Worm (Caenorhabditis elegans) whole organism, midembryonic: ENCODE results near the gene F56A8.9.

Source experiments
- T22C8.4 ChIP-seq: fragments of 200-800 bp; sonication (Bioruptor generic); IDR thresholded peaks from 2 replicates; pipeline ENCODE4 v1.3.6; 2022; ENCODE audit warnings: missing genetic modification characterization, missing compliant biosample characterization
- cog-1 ChIP-seq: sonication (generic microtip); optimal IDR thresholded peaks from 2 replicates; lab custom pipeline; 2016; ENCODE audit warnings: missing genetic modification characterization, missing compliant biosample characterization
- flt-1 ChIP-seq: fragments of 200-800 bp; sonication (Bioruptor generic); IDR thresholded peaks from 2 replicates; pipeline ENCODE4 v1.3.6; 2022; ENCODE audit warnings: missing genetic modification characterization, missing compliant biosample characterization
- klf-2 ChIP-seq: fragments of 200-800 bp; sonication (Bioruptor generic); conservative IDR thresholded peaks from 2 replicates; pipeline ENCODE4 v1.3.6; 2022; ENCODE audit warnings: missing genetic modification reagents, missing genetic modification characterization, missing compliant biosample characterization
- med-1 ChIP-seq: sonication (generic microtip); optimal IDR thresholded peaks from 2 replicates; lab custom pipeline; 2017; ENCODE audit warnings: missing genetic modification characterization, mild to moderate bottlenecking, missing compliant biosample characterization, antibody characterized with exemption, missing genetic modification reagents; ENCODE audit not compliant: insufficient read depth
- ref-1 ChIP-seq: fragments of 200-800 bp; sonication (Bioruptor generic); conservative IDR thresholded peaks from 2 replicates; pipeline ENCODE4 v1.3.6; 2022; ENCODE audit warnings: missing genetic modification reagents, missing genetic modification characterization, missing compliant biosample characterization
- tab-1 ChIP-seq: fragments of 200-800 bp; sonication (Bioruptor generic); IDR thresholded peaks from 2 replicates; pipeline ENCODE4 v1.3.6; 2022; ENCODE audit warnings: missing genetic modification characterization, missing compliant biosample characterization
- ztf-23 ChIP-seq: fragments of 200-800 bp; sonication (Bioruptor generic); IDR thresholded peaks from 2 replicates; pipeline ENCODE4 v1.3.6; 2022; ENCODE audit warnings: missing genetic modification reagents, missing genetic modification characterization, missing compliant biosample characterization
- ztf-29 ChIP-seq: fragments of 200-800 bp; sonication (Bioruptor generic); IDR thresholded peaks from 2 replicates; pipeline ENCODE4 v1.3.6; 2022; ENCODE audit warnings: missing genetic modification reagents, missing genetic modification characterization, missing compliant biosample characterization

Gene F56A8.9

DNA sequence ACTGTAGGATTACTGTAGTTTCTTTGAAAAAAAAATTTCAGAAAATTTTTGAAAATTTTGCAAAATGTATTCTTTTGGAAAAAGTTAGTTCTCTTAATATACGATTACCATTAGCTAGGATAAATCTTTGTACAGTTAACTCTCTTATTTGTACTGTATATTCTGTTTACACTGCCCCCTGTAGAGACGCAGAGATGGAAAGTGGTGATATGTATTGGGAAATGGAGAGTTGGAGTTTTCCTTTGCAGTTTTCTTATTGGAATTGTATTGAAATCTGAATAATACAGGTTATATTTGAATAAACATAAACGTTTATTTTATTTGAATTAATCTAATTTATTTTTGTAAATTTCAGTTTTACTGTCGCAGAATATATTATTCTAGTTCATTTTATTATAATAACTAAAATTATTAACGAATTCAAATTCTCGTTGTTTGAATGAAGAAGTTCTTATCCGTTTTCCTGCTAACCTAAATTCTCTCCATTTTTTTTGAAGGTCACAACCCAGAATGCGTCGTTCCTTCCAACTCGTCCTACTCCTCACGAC lies at the start of gene F56A8.9:
TSS of gene F56A8.9 (plus strand) at position 498 of the 548 bp plus-strand sequence.
- TF ChIP-seq T22C8.4 (GFP tag; lab: Robert Waterston, UW) (no peak), ref-1 (no peak), flt-1 (GFP tag; lab: Robert Waterston, UW) (no peak), med-1 (GFP tag; lab: Kevin White, UChicago) (no peak), ztf-23 (no peak), tab-1 (no peak), ztf-29 (GFP tag; lab: Robert Waterston, UW) (no peak), klf-2 (GFP tag; lab: Robert Waterston, UW) (no peak), cog-1 (tag; lab: Kevin White, UChicago) (no peak)

DNA sequence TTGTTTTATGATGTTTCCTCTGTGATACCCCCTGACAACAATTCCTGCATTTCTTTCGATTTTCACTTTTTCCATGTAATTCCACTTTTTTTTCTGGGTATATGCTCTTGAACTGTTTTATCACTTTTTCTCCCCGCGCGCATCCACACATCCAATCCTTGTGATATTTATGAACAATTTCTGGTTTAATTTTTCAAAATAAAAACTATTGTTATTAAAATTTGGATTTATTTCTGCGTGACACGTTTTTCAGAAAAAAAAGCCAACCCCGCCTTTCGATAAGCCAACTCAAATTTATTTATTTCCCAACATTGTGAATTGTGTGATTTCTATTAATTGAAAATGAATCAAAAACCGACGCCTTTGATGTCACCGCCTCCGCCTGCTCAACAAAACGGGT lies 49.8 kb upstream of the F56A8.9 start, which contains the start of gene Y39E4B.11:
TSS of gene Y39E4B.11 (plus strand) at position 301 of the 400 bp plus-strand sequence.
- no peak for TF ChIP-seq med-1 (GFP tag; lab: Kevin White, UChicago)
- TF ChIP-seq flt-1 (GFP tag; lab: Robert Waterston, UW): no peak
- no peak for TF ChIP-seq ztf-23
- no peak for TF ChIP-seq klf-2 (GFP tag; lab: Robert Waterston, UW)
- no peak for TF ChIP-seq cog-1 (tag; lab: Kevin White, UChicago)
- no peak for TF ChIP-seq ref-1
- TF ChIP-seq tab-1: no peak
- no peak for TF ChIP-seq ztf-29 (GFP tag; lab: Robert Waterston, UW)
- no peak for TF ChIP-seq T22C8.4 (GFP tag; lab: Robert Waterston, UW)

ce11 chrIII:13208978-13209377 lies 45.5 kb upstream of the F56A8.9 start:
- TF ChIP-seq ztf-29 (GFP tag; lab: Robert Waterston, UW) (no peak), tab-1 (no peak), ztf-23 (no peak), ref-1 (no peak), T22C8.4 (GFP tag; lab: Robert Waterston, UW) (no peak), med-1 (GFP tag; lab: Kevin White, UChicago) (no peak), klf-2 (GFP tag; lab: Robert Waterston, UW) (no peak), flt-1 (GFP tag; lab: Robert Waterston, UW) (no peak), cog-1 (tag; lab: Kevin White, UChicago) (no peak)

DNA sequence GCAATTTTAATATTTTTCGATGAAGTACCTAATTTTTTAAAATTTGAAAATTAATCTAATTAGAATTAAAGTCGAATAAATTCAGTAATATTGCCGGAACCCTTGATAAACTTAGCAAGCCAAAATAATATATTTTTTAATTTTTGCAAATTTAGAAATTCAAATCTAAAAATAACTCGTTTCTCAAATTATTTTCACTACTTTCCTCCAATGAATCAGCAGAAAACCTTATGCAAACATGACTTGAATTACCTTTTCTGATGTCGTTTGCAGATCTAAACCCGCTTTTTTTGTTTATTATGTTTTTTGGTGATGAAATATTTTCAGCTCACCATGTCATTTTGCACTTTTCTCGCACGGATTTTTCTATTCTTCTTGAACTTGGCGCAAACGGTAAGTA lies 42.1 kb upstream of the F56A8.9 start, which contains the start of gene tsp-3:
TSS of gene tsp-3 (plus strand) at position 301 of the 400 bp plus-strand sequence.
- no peak for TF ChIP-seq tab-1
- TF ChIP-seq ref-1: no peak
- no peak for TF ChIP-seq med-1 (GFP tag; lab: Kevin White, UChicago)
- TF ChIP-seq cog-1 (tag; lab: Kevin White, UChicago): no peak
- no peak for TF ChIP-seq klf-2 (GFP tag; lab: Robert Waterston, UW)
- no peak for TF ChIP-seq T22C8.4 (GFP tag; lab: Robert Waterston, UW)
- no peak for TF ChIP-seq flt-1 (GFP tag; lab: Robert Waterston, UW)
- no peak for TF ChIP-seq ztf-29 (GFP tag; lab: Robert Waterston, UW)
- TF ChIP-seq ztf-23: no peak

ce11 chrIII:13213111-13213510 lies 41.4 kb upstream of the F56A8.9 start:
- TF ChIP-seq flt-1 (GFP tag; lab: Robert Waterston, UW) (no peak), ztf-29 (GFP tag; lab: Robert Waterston, UW) (no peak), cog-1 (tag; lab: Kevin White, UChicago) (no peak), ztf-23 (no peak), ref-1 (no peak), tab-1 (no peak), med-1 (GFP tag; lab: Kevin White, UChicago) (no peak), klf-2 (GFP tag; lab: Robert Waterston, UW) (no peak), T22C8.4 (GFP tag; lab: Robert Waterston, UW) (no peak)

DNA sequence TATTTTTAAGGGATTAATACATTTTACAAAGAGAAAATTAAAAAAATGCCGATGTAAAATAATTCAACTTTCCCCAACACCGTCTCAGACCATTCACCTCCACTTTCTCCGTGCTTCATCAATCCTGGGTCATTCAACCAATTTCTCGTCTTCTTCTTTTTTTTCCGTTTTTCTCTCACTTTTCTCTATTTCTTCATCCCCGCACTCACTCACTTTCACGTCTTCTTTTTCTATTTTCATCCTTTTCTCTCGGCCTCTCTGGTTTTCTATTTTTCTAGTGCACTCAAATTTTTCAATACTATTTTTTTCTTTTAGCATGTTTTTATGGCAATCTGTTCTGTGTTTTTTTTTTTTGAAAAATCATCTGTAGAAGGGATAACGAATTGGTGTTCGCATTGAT lies 38.8 kb upstream of the F56A8.9 start:
- TF ChIP-seq T22C8.4 (GFP tag; lab: Robert Waterston, UW): no peak
- TF ChIP-seq ztf-23: no peak
- TF ChIP-seq flt-1 (GFP tag; lab: Robert Waterston, UW): no peak

ce11 chrIII:13216488-13217016 lies 37.9 kb upstream of the F56A8.9 start:
- TF ChIP-seq med-1 (GFP tag; lab: Kevin White, UChicago) (no peak), T22C8.4 (GFP tag; lab: Robert Waterston, UW) (no peak), ztf-23 (no peak), tab-1 (no peak), klf-2 (GFP tag; lab: Robert Waterston, UW) (no peak), flt-1 (GFP tag; lab: Robert Waterston, UW) (no peak), ref-1 (no peak), cog-1 (tag; lab: Kevin White, UChicago) (no peak), ztf-29 (GFP tag; lab: Robert Waterston, UW) (no peak)

DNA sequence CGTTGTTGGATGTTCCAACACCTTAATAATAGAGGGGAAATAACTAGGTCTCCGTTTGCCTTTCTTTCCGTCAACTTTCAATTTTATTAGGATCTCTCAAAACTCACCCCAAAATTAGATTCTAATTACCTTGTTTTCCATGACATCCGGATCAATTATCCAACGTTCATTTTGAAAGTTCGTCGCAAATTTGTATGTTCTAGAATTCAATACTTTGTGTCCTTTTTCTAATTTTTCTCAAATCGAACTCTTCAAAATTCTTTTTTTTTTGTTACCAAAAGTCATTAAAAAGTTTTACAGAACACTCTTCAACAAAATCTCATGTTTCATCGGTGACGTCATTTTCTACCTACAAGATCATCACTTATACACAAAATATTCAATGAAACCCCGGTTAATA lies 31.7 kb upstream of the F56A8.9 start, which contains the start of gene Y43F4A.1:
TSS of gene Y43F4A.1 (plus strand) at position 301 of the 400 bp plus-strand sequence.
- no peak for TF ChIP-seq tab-1
- no peak for TF ChIP-seq T22C8.4 (GFP tag; lab: Robert Waterston, UW)
- no peak for TF ChIP-seq ztf-23
- TF ChIP-seq klf-2 (GFP tag; lab: Robert Waterston, UW): no peak
- TF ChIP-seq cog-1 (tag; lab: Kevin White, UChicago): no peak
- no peak for TF ChIP-seq ref-1
- no peak for TF ChIP-seq flt-1 (GFP tag; lab: Robert Waterston, UW)
- no peak for TF ChIP-seq med-1 (GFP tag; lab: Kevin White, UChicago)

ce11 chrIII:13224395-13224794 lies 30.1 kb upstream of the F56A8.9 start:
- no peak for TF ChIP-seq cog-1 (tag; lab: Kevin White, UChicago)
- 0 out of 2 replicates have a peak, but pooled peaks have one; percentile 48 for TF ChIP-seq ztf-23
- peak; percentile 71 for TF ChIP-seq tab-1
- TF ChIP-seq klf-2 (GFP tag; lab: Robert Waterston, UW): no peak
- peak; percentile 50; the same call in 1 of the 2 replicates for TF ChIP-seq flt-1 (GFP tag; lab: Robert Waterston, UW)
- TF ChIP-seq med-1 (GFP tag; lab: Kevin White, UChicago): no peak
- TF ChIP-seq ztf-29 (GFP tag; lab: Robert Waterston, UW): no peak
- TF ChIP-seq T22C8.4 (GFP tag; lab: Robert Waterston, UW): no peak
- no peak; the same call in 1 of the 2 replicates for TF ChIP-seq ref-1
